Fruit fly (Drosophila melanogaster) whole organism, adult: ENCODE results near the gene CG32772.
A peak's percentile ranks its signal among the peaks of the same experiment; 100 is the strongest.

Source experiments
- CG11617 ChIP-seq: fragments of 200-800 bp; sonication (Bioruptor generic); optimal IDR thresholded peaks from 2 replicates; lab custom pipeline; 2017; ENCODE audit warnings: mild to moderate bottlenecking, missing biosample characterization, missing genetic modification reagents, missing genetic modification characterization
- CG12768 ChIP-seq: fragments of 200-800 bp; sonication (Bioruptor generic); optimal IDR thresholded peaks from 2 replicates; lab custom pipeline; 2017; ENCODE audit warnings: missing biosample characterization, missing genetic modification characterization, mild to moderate bottlenecking, moderate library complexity, missing genetic modification reagents
- CG14711 ChIP-seq: fragments of 200-800 bp; sonication (Bioruptor generic); optimal IDR thresholded peaks from 2 replicates; lab custom pipeline; 2018; ENCODE audit warnings: missing biosample characterization, mild to moderate bottlenecking, missing genetic modification characterization, moderate library complexity
- CG1620 ChIP-seq: fragments of 200-800 bp; sonication (Bioruptor generic); optimal IDR thresholded peaks from 2 replicates; lab custom pipeline; 2016; ENCODE audit warnings: missing biosample characterization, missing genetic modification characterization
- CG33017 ChIP-seq: fragments of 200-800 bp; sonication (Bioruptor generic); optimal IDR thresholded peaks from 2 replicates; lab custom pipeline; 2018; ENCODE audit warnings: missing biosample characterization, mild to moderate bottlenecking, missing genetic modification characterization, moderate library complexity
- CG5204 ChIP-seq: fragments of 200-800 bp; sonication (Bioruptor generic); optimal IDR thresholded peaks from 2 replicates; lab custom pipeline; 2016; ENCODE audit warnings: missing biosample characterization, missing genetic modification characterization
- CG7045 ChIP-seq: fragments of 200-800 bp; sonication (Bioruptor generic); optimal IDR thresholded peaks from 2 replicates; lab custom pipeline; 2017; ENCODE audit warnings: missing biosample characterization, mild to moderate bottlenecking, missing genetic modification characterization
- CG7101 ChIP-seq: fragments of 200-800 bp; sonication (Bioruptor generic); optimal IDR thresholded peaks from 2 replicates; lab custom pipeline; 2018; ENCODE audit warnings: missing biosample characterization, mild to moderate bottlenecking, missing genetic modification characterization, moderate library complexity
- Clk ChIP-seq: fragments of 200-800 bp; sonication (Bioruptor generic); optimal IDR thresholded peaks from 2 replicates; lab custom pipeline; 2017; ENCODE audit warnings: missing biosample characterization, missing genetic modification characterization
- Crg-1 ChIP-seq: fragments of 200-800 bp; sonication (Bioruptor generic); optimal IDR thresholded peaks from 2 replicates; lab custom pipeline; 2016; ENCODE audit warnings: missing biosample characterization, missing genetic modification characterization
- Hr96 ChIP-seq: fragments of 200-800 bp; sonication (Bioruptor generic); optimal IDR thresholded peaks from 2 replicates; lab custom pipeline; 2016; ENCODE audit warnings: missing biosample characterization, missing genetic modification characterization
- Mnt ChIP-seq: fragments of 200-800 bp; sonication (Bioruptor generic); optimal IDR thresholded peaks from 2 replicates; lab custom pipeline; 2016; ENCODE audit warnings: missing biosample characterization, mild to moderate bottlenecking, missing genetic modification characterization
- bab1 ChIP-seq: fragments of 200-800 bp; sonication (Bioruptor generic); optimal IDR thresholded peaks from 3 replicates; lab custom pipeline; 2019; ENCODE audit warnings: missing biosample characterization, mild to moderate bottlenecking, missing genetic modification characterization, moderate library complexity
- cic ChIP-seq: fragments of 200-800 bp; sonication (Bioruptor generic); optimal IDR thresholded peaks from 2 replicates; lab custom pipeline; 2017; ENCODE audit warnings: missing biosample characterization, mild to moderate bottlenecking, missing genetic modification characterization, moderate library complexity
- cnc ChIP-seq, 2 experiments: fragments of >200 bp; optimal IDR thresholded peaks; 2 replicates each; lab custom pipeline; 2017
- kay ChIP-seq: fragments of 200-800 bp; sonication (Bioruptor generic); peaks from one replicate; lab custom pipeline; 2016; ENCODE audit warnings: missing biosample characterization, missing genetic modification characterization, borderline replicate concordance
- ovo ChIP-seq: fragments of 200-800 bp; sonication (Bioruptor generic); optimal IDR thresholded peaks from 2 replicates; lab custom pipeline; 2016; ENCODE audit warnings: missing biosample characterization, missing genetic modification characterization
- pad ChIP-seq: fragments of 200-800 bp; sonication (Bioruptor generic); optimal IDR thresholded peaks from 3 replicates; lab custom pipeline; 2017; ENCODE audit warnings: missing biosample characterization, missing genetic modification characterization, mild to moderate bottlenecking, moderate library complexity, missing genetic modification reagents
- tj ChIP-seq: fragments of 200-800 bp; sonication (Bioruptor generic); optimal IDR thresholded peaks from 3 replicates; lab custom pipeline; 2017; ENCODE audit warnings: missing biosample characterization, mild to moderate bottlenecking, missing genetic modification characterization, moderate library complexity
- toe ChIP-seq: fragments of 200-800 bp; sonication (Bioruptor generic); optimal IDR thresholded peaks from 2 replicates; lab custom pipeline; 2016; ENCODE audit warnings: missing biosample characterization, missing genetic modification characterization

The CG32772 gene

DNA sequence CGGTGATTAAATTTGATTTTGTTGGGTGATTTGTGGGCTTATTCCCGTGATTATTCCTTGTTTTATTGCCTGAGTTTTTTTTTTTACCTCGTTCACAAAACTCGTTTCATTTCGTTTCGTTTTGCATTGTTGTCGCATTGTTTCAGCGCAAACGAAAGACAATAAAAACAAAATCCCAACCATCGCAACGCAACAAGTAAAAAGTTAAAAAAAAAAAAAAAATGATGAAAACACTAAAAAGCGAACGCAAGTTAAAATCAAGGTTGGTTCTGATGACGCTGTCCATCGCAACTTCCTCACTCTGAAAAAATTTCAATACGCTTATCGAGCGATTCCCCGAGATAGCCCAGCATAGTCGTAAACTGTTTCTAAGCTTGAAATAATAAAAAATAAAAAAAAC, 32.6 kb downstream of the CG32772 start:
- TF ChIP-seq CG11617 (no peak), tj (GFP tag; lab: Kevin White, UChicago) (peak; percentile 82)

DNA sequence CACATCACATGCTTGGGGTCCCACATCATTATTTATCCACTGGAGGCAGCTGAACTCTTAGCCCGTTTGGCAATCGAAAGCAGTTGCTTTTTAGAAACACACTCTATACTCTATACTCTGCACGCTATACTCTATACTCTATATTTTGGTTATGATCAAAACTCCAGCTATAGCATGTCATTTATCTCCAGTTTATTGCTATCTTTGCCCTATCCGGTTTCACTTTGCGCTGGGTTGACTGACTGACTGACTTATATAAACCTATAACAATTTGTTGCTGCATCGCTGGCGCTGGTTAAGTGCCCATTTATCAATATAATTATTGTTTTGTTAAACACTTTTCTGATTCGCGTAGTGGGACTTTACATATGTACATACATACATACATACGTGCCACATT, 34.6 kb downstream of the CG32772 start:
- TF ChIP-seq pad (no peak), kay (GFP tag; lab: Kevin White, UChicago) (peak; percentile 59)

DNA sequence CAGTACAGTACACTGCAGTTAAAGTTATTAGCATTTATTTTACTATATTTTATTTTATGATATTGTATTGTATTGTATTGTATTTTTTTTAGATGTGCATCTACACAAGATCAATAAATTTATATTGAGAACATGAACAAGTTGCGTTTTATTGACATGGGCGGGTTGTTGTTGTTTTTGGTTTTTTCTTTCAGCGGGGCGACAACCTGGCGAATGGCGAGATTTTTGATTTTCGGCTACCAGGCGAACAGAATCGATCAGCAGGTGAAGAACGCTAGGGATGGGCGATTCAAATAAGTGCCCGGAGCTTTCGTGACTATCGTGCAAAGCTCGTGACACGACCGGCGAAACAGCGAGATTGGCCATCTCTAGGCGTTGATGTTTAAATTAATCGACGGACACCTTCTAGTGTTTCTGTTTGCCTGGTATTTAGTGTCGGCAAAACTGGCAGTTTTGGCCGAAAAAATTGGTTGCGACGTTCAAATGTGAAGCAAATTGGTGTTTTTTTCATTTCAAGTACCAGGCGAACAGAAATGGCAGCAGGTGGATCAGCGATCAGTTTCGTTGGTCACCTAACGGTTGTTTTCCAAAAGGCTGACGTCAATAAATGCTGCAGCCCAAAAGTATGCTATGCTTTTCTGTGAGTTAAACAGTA, 47.0 kb downstream of the CG32772 start:
- no peak for TF ChIP-seq CG1620 (GFP tag; lab: Kevin White, UChicago)
- no peak for TF ChIP-seq CG12768 (GFP tag; lab: Kevin White, UChicago)
- TF ChIP-seq CG7101 (tag; lab: Kevin White, UChicago), result no peak
- no peak for TF ChIP-seq Hr96 (GFP tag; lab: Kevin White, UChicago)
- no peak for TF ChIP-seq pad
- TF ChIP-seq cnc (optimal IDR thresholded peaks at IDR 0.05; lab: Kevin White, UChicago), result no peak
- TF ChIP-seq CG33017, result no peak
- TF ChIP-seq CG5204 (GFP tag; lab: Kevin White, UChicago), result no peak
- peak; percentile 97 for TF ChIP-seq ovo
- no peak for TF ChIP-seq kay (GFP tag; lab: Kevin White, UChicago)
- TF ChIP-seq cic (GFP tag; lab: Kevin White, UChicago), result no peak
- TF ChIP-seq CG14711, result no peak
- TF ChIP-seq CG7045 (GFP tag; lab: Kevin White, UChicago), result no peak
- TF ChIP-seq tj (GFP tag; lab: Kevin White, UChicago), result peak; percentile 61
- TF ChIP-seq CG11617, result peak; percentile 12
- peak; percentile 79 for TF ChIP-seq bab1
- no peak for TF ChIP-seq Mnt (GFP tag; lab: Kevin White, UChicago)
- TF ChIP-seq Clk, result no peak
- TF ChIP-seq toe (GFP tag; lab: Kevin White, UChicago), result no peak
- peak; percentile 13 for TF ChIP-seq Crg-1 (GFP tag; lab: Kevin White, UChicago)

DNA sequence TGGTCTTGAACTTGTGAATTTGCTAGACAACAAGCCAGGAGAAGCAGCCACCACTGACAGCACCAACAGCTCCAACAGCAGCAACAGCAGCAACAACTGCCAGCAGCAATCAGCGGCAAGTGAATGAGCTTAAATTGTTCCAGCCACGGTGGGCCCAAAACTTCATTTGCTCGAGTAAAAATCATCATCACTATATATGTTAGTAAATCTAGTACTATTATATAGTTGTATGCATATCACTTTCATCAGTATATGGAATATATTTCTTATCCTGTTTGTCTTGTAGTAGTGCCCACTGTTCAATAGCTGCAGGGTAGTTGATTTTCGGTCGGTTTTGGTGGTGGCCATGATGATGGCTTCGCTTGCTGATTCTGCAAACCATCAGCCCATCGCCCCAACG, 50.0 kb downstream of the CG32772 start:
- TF ChIP-seq CG7101 (tag; lab: Kevin White, UChicago), result no peak
- peak; percentile 6 for TF ChIP-seq tj (GFP tag; lab: Kevin White, UChicago)

DNA sequence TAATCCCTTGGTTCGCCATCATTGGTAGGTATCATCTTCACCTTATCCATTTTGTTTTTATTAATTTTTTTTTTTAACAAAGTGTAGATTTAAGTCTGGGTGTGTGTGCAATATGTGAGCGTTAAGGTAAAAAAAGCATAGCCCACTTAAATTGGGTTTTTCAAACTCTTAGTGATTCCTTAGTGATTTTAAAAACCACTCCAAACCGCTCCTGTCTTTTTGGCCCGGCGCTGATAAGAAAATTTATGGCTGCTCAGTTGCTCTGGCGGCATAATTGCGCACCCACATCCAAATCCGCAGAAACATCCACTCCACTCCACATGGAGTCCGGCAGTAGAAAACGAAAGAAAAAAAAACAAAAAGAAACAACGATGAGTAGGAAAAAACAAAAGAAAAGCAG, 52.1 kb downstream of the CG32772 start, which contains the start of gene CG15468:
CG15468 (minus strand) TSS at position 101 of the 400 bp plus-strand sequence.
- TF ChIP-seq CG7045 (GFP tag; lab: Kevin White, UChicago) (no peak), CG5204 (GFP tag; lab: Kevin White, UChicago) (no peak), CG1620 (GFP tag; lab: Kevin White, UChicago) (no peak), CG11617 (no peak), CG14711 (no peak), bab1 (no peak), cic (GFP tag; lab: Kevin White, UChicago) (no peak), tj (GFP tag; lab: Kevin White, UChicago) (no peak), CG7101 (tag; lab: Kevin White, UChicago) (no peak), CG33017 (no peak), CG12768 (GFP tag; lab: Kevin White, UChicago) (no peak), pad (no peak)

DNA sequence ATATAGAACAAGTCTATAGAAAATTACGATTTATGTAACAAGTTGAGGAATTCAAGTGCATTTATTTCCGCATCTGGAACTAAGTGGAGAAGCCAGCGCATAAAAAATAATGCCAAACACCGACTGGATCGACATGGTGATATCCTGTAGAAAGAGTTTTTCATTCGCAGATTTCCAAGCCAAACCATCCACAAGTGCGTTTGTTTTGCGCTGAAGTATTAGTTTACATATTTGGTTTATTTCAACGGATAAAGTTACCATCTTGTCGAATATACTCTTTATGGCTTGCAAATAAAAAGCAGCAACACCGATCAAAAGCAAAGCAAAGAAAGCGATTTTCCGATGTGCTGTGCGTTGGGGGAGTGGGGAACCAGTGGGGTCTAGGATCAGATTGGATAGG, 54.1 kb downstream of the CG32772 start:
- TF ChIP-seq CG1620 (GFP tag; lab: Kevin White, UChicago) (no peak), bab1 (no peak), CG5204 (GFP tag; lab: Kevin White, UChicago) (no peak)
